Worm (Caenorhabditis elegans): ENCODE data around the gene ZC190.7.
"Not testable (repeated sequence)": the region's sequence is repeated elsewhere in the genome, so short reads cannot be mapped to it uniquely, and the experiment has no call there.

ce11 chrV:8722160-8722559, 35.5 kb upstream of the ZC190.7 start, which contains the start of gene ZC196.8:
- TF ChIP-seq ztf-11 (tag; optimal IDR thresholded peaks at IDR 0.05); pqm-1 (tag; optimal IDR thresholded peaks at IDR 0.05); unc-39 (tag; optimal IDR thresholded peaks at IDR 0.05); ama-1 (optimal IDR thresholded peaks at IDR 0.05); ceh-16 (tag; optimal IDR thresholded peaks at IDR 0.05); aly-2 (tag; optimal IDR thresholded peaks at IDR 0.05): not testable (repeated sequence)
